Worm (Caenorhabditis elegans): Measurements from ENCODE around the gene F55A11.1.

DNA sequence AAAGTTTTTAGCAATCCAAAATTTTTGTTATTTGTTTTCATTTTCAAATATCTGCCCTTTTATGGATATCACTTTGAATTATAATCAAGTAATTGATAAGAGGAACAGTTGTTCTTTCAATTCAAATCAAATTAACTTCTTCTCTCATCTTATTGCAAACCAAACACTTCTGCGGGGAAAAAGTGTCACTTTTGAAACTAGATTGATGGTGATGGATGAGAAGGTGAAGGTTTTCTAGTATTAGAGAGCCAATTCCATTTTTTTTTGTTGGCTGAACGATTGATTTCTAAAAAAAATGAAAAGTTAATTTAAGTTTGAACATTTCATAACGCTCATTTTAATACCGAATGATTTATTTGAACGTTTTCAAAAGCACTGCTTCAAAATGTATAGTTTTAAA lies 15.6 kb upstream of the F55A11.1 start:
- TF ChIP-seq athp-1 (tag; optimal IDR thresholded peaks at IDR 0.05) = no peak
- TF ChIP-seq Y67H2A.10 (GFP tag; conservative IDR thresholded peaks at IDR 0.05) = no peak
- TF ChIP-seq ceh-91 (GFP tag; IDR thresholded peaks at IDR 0.05) = no peak
- no peak for TF ChIP-seq madf-8 (GFP tag; conservative IDR thresholded peaks at IDR 0.05)
- TF ChIP-seq hlh-26 (GFP tag; conservative IDR thresholded peaks at IDR 0.05) = no peak
- no peak for TF ChIP-seq sea-2 (GFP tag; IDR thresholded peaks at IDR 0.05)
- no peak for TF ChIP-seq let-526 (GFP tag; IDR thresholded peaks at IDR 0.05)

All from whole organism, young adult.